Worm (Caenorhabditis elegans) whole organism, late embryonic: ENCODE data around the gene srh-194.

Source experiments
- C38D4.7 ChIP-seq: fragments of 200-800 bp; sonication (Bioruptor generic); optimal IDR thresholded peaks from 2 replicates; lab custom pipeline; 2018; ENCODE audit warnings: mild to moderate bottlenecking, missing genetic modification characterization, moderate library complexity, missing compliant biosample characterization
- T23F11.4 ChIP-seq: fragments of 200-800 bp; sonication (Bioruptor generic); optimal IDR thresholded peaks from 2 replicates; lab custom pipeline; 2018; ENCODE audit warnings: mild to moderate bottlenecking, missing genetic modification characterization, missing compliant biosample characterization
- ceh-18 ChIP-seq: sonication (generic microtip); optimal IDR thresholded peaks from 2 replicates; lab custom pipeline; 2016; ENCODE audit warnings: missing genetic modification characterization, missing compliant biosample characterization
- ceh-19 ChIP-seq: fragments of 200-800 bp; sonication (Bioruptor generic); optimal IDR thresholded peaks from 2 replicates; lab custom pipeline; 2018; ENCODE audit warnings: mild to moderate bottlenecking, missing genetic modification characterization, missing compliant biosample characterization
- ceh-30 ChIP-seq: fragments of 150-350 bp; optimal IDR thresholded peaks from 2 replicates; lab custom pipeline; 2014; ENCODE audit warnings: missing biosample characterization, missing genetic modification characterization
- ceh-31 ChIP-seq: sonication (generic microtip); optimal IDR thresholded peaks from 2 replicates; lab custom pipeline; 2016; ENCODE audit warnings: missing genetic modification characterization, missing compliant biosample characterization
- dve-1 ChIP-seq: sonication (generic microtip); optimal IDR thresholded peaks from 2 replicates; lab custom pipeline; 2017; ENCODE audit warnings: antibody characterized with exemption, mild to moderate bottlenecking, missing genetic modification characterization, missing compliant biosample characterization
- hlh-30 ChIP-seq: sonication (generic microtip); optimal IDR thresholded peaks from 2 replicates; lab custom pipeline; 2017; ENCODE audit warnings: antibody characterized with exemption, missing genetic modification characterization, missing compliant biosample characterization; ENCODE audit not compliant: insufficient read depth
- nfya-1 ChIP-seq: sonication (generic microtip); optimal IDR thresholded peaks from 2 replicates; lab custom pipeline; 2017; ENCODE audit warnings: missing genetic modification characterization, mild to moderate bottlenecking, missing compliant biosample characterization, antibody characterized with exemption, moderate library complexity
- nhr-11 ChIP-seq: fragments of 150-350 bp; optimal IDR thresholded peaks from 2 replicates; lab custom pipeline; 2014; ENCODE audit warnings: missing biosample characterization, missing genetic modification characterization
- sox-2 ChIP-seq: fragments of 200-800 bp; sonication (Bioruptor generic); IDR thresholded peaks from 2 replicates; pipeline ENCODE4 v1.3.6; 2022; ENCODE audit warnings: missing genetic modification reagents, missing genetic modification characterization, missing compliant biosample characterization
- tbx-2 ChIP-seq: sonication (generic microtip); optimal IDR thresholded peaks from 2 replicates; lab custom pipeline; 2016; ENCODE audit warnings: missing genetic modification characterization, missing compliant biosample characterization

DNA sequence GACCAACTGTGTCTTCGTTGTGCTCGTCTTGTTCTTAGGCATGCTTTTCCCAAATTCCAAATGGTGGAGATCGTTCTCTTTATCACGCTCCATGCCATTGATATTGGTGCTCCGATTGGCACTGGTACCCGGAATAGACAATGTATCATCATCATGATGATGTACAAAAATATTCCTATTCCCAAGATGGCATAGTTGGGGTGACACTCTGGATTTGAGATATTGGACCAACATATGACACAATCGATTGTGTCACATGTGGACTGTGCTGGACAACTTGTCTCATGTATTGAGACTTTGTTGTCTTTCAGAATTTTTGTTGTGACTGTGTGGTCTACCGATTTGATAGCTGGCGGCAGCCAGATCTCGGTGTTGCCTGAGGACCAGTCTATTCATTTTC is 10.9 kb upstream of the srh-194 start:
- TF ChIP-seq nfya-1 (tag; lab: Kevin White, UChicago) (no peak), tbx-2 (no peak), C38D4.7 (no peak), T23F11.4 (GFP tag; lab: Kevin White, UChicago) (no peak), ceh-18 (tag; lab: Kevin White, UChicago) (no peak), nhr-11 (tag; lab: Kevin White, UChicago) (no peak), ceh-31 (tag; lab: Kevin White, UChicago) (no peak), dve-1 (tag; lab: Kevin White, UChicago) (no peak), ceh-30 (no peak), ceh-19 (GFP tag; lab: Kevin White, UChicago) (no peak), hlh-30 (tag; lab: Kevin White, UChicago) (no peak), sox-2 (GFP tag; lab: Robert Waterston, UW) (no peak)
